Worm (Caenorhabditis elegans): ENCODE measurements around the gene Y52E8A.2.

Gene Y52E8A.2

ce11 chrII:4326420-4326819 lies 5.8 kb downstream of the Y52E8A.2 start, which contains the start of gene pfd-2:
Gene pfd-2 (plus strand): TSS chrII:4326720.
- TF ChIP-seq madf-8 (GFP tag; conservative IDR thresholded peaks at IDR 0.05) (no peak), ceh-91 (GFP tag; IDR thresholded peaks at IDR 0.05) (no peak), pha-4 (tag; optimal IDR thresholded peaks at IDR 0.05) (no peak), mel-28 (tag; optimal IDR thresholded peaks at IDR 0.05; ENCODE audit: borderline replicate concordance) (no peak), ceh-100 (GFP tag; IDR thresholded peaks at IDR 0.05) (no peak), dpff-1 (tag; optimal IDR thresholded peaks at IDR 0.05) (no peak), attf-5 (GFP tag; optimal IDR thresholded peaks at IDR 0.05) (no peak), him-1 (tag; optimal IDR thresholded peaks at IDR 0.05) (no peak), lir-1 (GFP tag; conservative IDR thresholded peaks at IDR 0.05) (no peak), sptf-2 (GFP tag; optimal IDR thresholded peaks at IDR 0.05) (no peak), ekl-4 (GFP tag; IDR thresholded peaks at IDR 0.05) (no peak), F39B2.1 (GFP tag; IDR thresholded peaks at IDR 0.05) (no peak), F55B11.4 (tag; optimal IDR thresholded peaks at IDR 0.05; ENCODE audit: borderline replicate concordance, insufficient read depth) (no peak)

ce11 chrII:4328716-4329115 lies 8.1 kb downstream of the Y52E8A.2 start, which contains the start of gene H20J04.4:
Gene H20J04.4 (plus strand): TSS chrII:4329016.
- TF ChIP-seq pha-4 (tag; optimal IDR thresholded peaks at IDR 0.05) (no peak), ztf-25 (GFP tag; IDR thresholded peaks at IDR 0.05) (no peak), Y53G8AR.9 (GFP tag; conservative IDR thresholded peaks at IDR 0.05) (no peak), die-1 (tag; optimal IDR thresholded peaks at IDR 0.05) (no peak), let-526 (GFP tag; IDR thresholded peaks at IDR 0.05) (no peak)

ce11 chrII:4334448-4334847 lies 13.8 kb downstream of the Y52E8A.2 start, which contains the start of gene madf-3:
Gene madf-3 (plus strand): TSS chrII:4334748.
- TF ChIP-seq zim-3 (tag; optimal IDR thresholded peaks at IDR 0.05) (no peak), aptf-3 (GFP tag; IDR thresholded peaks at IDR 0.05) (no peak), tbp1 (GFP tag; optimal IDR thresholded peaks at IDR 0.05) (no peak), ama-1 (optimal IDR thresholded peaks at IDR 0.05) (no peak), ama-1 (GFP tag; optimal IDR thresholded peaks at IDR 0.05) (no peak), somi-1 (GFP tag; optimal IDR thresholded peaks at IDR 0.05) (no peak), hmg-1.2 (GFP tag; IDR thresholded peaks at IDR 0.05) (no peak), pha-4 (tag; optimal IDR thresholded peaks at IDR 0.05) (no peak), ceh-27 (GFP tag; optimal IDR thresholded peaks at IDR 0.05) (no peak), lag-1 (GFP tag; IDR thresholded peaks at IDR 0.05) (no peak), egrh-3 (GFP tag; IDR thresholded peaks at IDR 0.05) (no peak), nhr-27 (tag; optimal IDR thresholded peaks at IDR 0.05) (no peak), athp-1 (tag; optimal IDR thresholded peaks at IDR 0.05) (no peak), egl-18 (GFP tag; IDR thresholded peaks at IDR 0.05) (no peak)

ce11 chrII:4337731-4338130 lies 17.1 kb downstream of the Y52E8A.2 start:
- TF ChIP-seq ztf-25 (GFP tag; IDR thresholded peaks at IDR 0.05) (no peak), T26A5.8 (tag; optimal IDR thresholded peaks at IDR 0.05) (no peak), madf-8 (GFP tag; conservative IDR thresholded peaks at IDR 0.05) (no peak), attf-5 (GFP tag; optimal IDR thresholded peaks at IDR 0.05) (no peak), hlh-26 (GFP tag; conservative IDR thresholded peaks at IDR 0.05) (no peak), let-607 (tag; optimal IDR thresholded peaks at IDR 0.05) (no peak), C17E4.6 (GFP tag; IDR thresholded peaks at IDR 0.05) (no peak), F22D6.2 (tag; optimal IDR thresholded peaks at IDR 0.05) (no peak), ama-1 (optimal IDR thresholded peaks at IDR 0.05) (no peak), ama-1 (GFP tag; optimal IDR thresholded peaks at IDR 0.05) (no peak), ets-4 (GFP tag; optimal IDR thresholded peaks at IDR 0.05) (no peak), ceh-27 (GFP tag; optimal IDR thresholded peaks at IDR 0.05) (no peak), tbx-9 (tag; optimal IDR thresholded peaks at IDR 0.05; ENCODE audit: borderline replicate concordance) (no peak), F10E7.11 (tag; optimal IDR thresholded peaks at IDR 0.05) (no peak), snpc-4 (GFP tag; optimal IDR thresholded peaks at IDR 0.05) (no peak), snpc-4 (tag; optimal IDR thresholded peaks at IDR 0.05) (no peak), nhr-179 (tag; optimal IDR thresholded peaks at IDR 0.05) (no peak), nfyb-1 (GFP tag; IDR thresholded peaks at IDR 0.05) (no peak)

All from whole organism, young adult.